Worm (Caenorhabditis elegans) whole organism, L1 larva: ENCODE data around the gene C14A11.2.

Source experiments
- C04F5.9 ChIP-seq: sonication (generic microtip); optimal IDR thresholded peaks from 2 replicates; lab custom pipeline; 2016; ENCODE audit warnings: missing genetic modification characterization, missing compliant biosample characterization
- C34B4.2 ChIP-seq: sonication (generic microtip); optimal IDR thresholded peaks from 2 replicates; lab custom pipeline; 2017; ENCODE audit warnings: mild to moderate bottlenecking, missing genetic modification characterization, missing compliant biosample characterization
- Y116A8C.19 ChIP-seq: sonication (generic microtip); optimal IDR thresholded peaks from 2 replicates; lab custom pipeline; 2016; ENCODE audit warnings: missing compliant biosample characterization, missing genetic modification characterization, borderline replicate concordance
- aly-2 ChIP-seq: fragments of 150-350 bp; optimal IDR thresholded peaks from 2 replicates; lab custom pipeline; 2014; ENCODE audit warnings: missing biosample characterization, missing genetic modification characterization
- ceh-82 ChIP-seq, 3 experiments: fragments of 150-350 bp in 1 of 3; sonication (generic microtip) in 2 of 3; optimal IDR thresholded peaks; 2 replicates each; lab custom pipeline; 2014 to 2017; ENCODE audit warnings: missing biosample characterization in 3 of 3, missing genetic modification characterization in 3 of 3
- dsc-1 ChIP-seq: sonication (generic microtip); optimal IDR thresholded peaks from 2 replicates; lab custom pipeline; 2016; ENCODE audit warnings: mild to moderate bottlenecking, missing genetic modification characterization, missing compliant biosample characterization
- efl-1 ChIP-seq, 4 experiments: fragments of 150-350 bp; optimal IDR thresholded peaks in 3 of 4; peaks in 1 of 4; 1 replicate in 1 of 4; 2 replicates in 3 of 4; lab custom pipeline; 2014; ENCODE audit warnings: missing biosample characterization in 2 of 4, missing genetic modification characterization in 2 of 4, missing genetic modification reagents in 2 of 4
- ets-5 ChIP-seq: fragments of 200-800 bp; sonication (Bioruptor generic); IDR thresholded peaks from 2 replicates; pipeline ENCODE4 v1.3.6; 2022; ENCODE audit warnings: missing genetic modification characterization, missing compliant biosample characterization
- fkh-4 ChIP-seq: sonication (generic microtip); optimal IDR thresholded peaks from 2 replicates; lab custom pipeline; 2016; ENCODE audit warnings: missing compliant biosample characterization, missing genetic modification characterization, borderline replicate concordance
- fos-1 ChIP-seq: fragments of 150-350 bp; optimal IDR thresholded peaks from 2 replicates; lab custom pipeline; 2014; ENCODE audit warnings: missing biosample characterization, missing genetic modification characterization
- grh-1 ChIP-seq: fragments of 200-800 bp; sonication (Bioruptor generic); IDR thresholded peaks from 2 replicates; pipeline ENCODE4 v1.3.6; 2022; ENCODE audit warnings: missing genetic modification reagents, missing genetic modification characterization, missing compliant biosample characterization
- hpl-2 ChIP-seq: fragments of 150-350 bp; optimal IDR thresholded peaks from 2 replicates; lab custom pipeline; 2014; ENCODE audit warnings: missing biosample characterization, missing genetic modification reagents, missing genetic modification characterization
- lin-13 ChIP-seq: fragments of 150-350 bp; optimal IDR thresholded peaks from 2 replicates; lab custom pipeline; 2014; ENCODE audit warnings: missing biosample characterization, missing genetic modification reagents, missing genetic modification characterization
- lin-14 ChIP-seq: fragments of 200-800 bp; sonication (Bioruptor generic); optimal IDR thresholded peaks from 2 replicates; lab custom pipeline; 2018; ENCODE audit warnings: mild to moderate bottlenecking, missing genetic modification characterization, moderate library complexity, missing compliant biosample characterization
- lin-35 ChIP-seq, 2 experiments: fragments of 150-350 bp; optimal IDR thresholded peaks; 2 replicates each; lab custom pipeline; 2014; ENCODE audit warnings: missing biosample characterization in 2 of 2, missing genetic modification characterization in 2 of 2, missing genetic modification reagents in 2 of 2
- mab-9 ChIP-seq: fragments of 200-800 bp; sonication (Bioruptor generic); IDR thresholded peaks from 2 replicates; pipeline ENCODE4 v1.3.6; 2022; ENCODE audit warnings: missing genetic modification reagents, missing genetic modification characterization, missing compliant biosample characterization
- mdl-1 ChIP-seq, 2 experiments: fragments of 150-350 bp; optimal IDR thresholded peaks; 2 replicates each; lab custom pipeline; 2014 to 2017; ENCODE audit warnings: missing biosample characterization in 2 of 2, missing genetic modification characterization in 2 of 2, inconsistent platforms in 1 of 2
- mef-2 ChIP-seq: fragments of 150-350 bp; optimal IDR thresholded peaks from 2 replicates; lab custom pipeline; 2014; ENCODE audit warnings: missing biosample characterization, missing genetic modification characterization
- nhr-11 ChIP-seq: fragments of 150-350 bp; optimal IDR thresholded peaks from 2 replicates; lab custom pipeline; 2014; ENCODE audit warnings: missing biosample characterization, missing genetic modification characterization
- nhr-12 ChIP-seq: sonication (generic microtip); optimal IDR thresholded peaks from 2 replicates; lab custom pipeline; 2017; ENCODE audit warnings: missing biosample characterization, missing genetic modification characterization
- nhr-19 ChIP-seq: fragments of 200-800 bp; sonication (Bioruptor generic); conservative IDR thresholded peaks from 2 replicates; pipeline ENCODE4 v1.3.6; 2022; ENCODE audit warnings: missing genetic modification characterization, missing compliant biosample characterization
- nhr-20 ChIP-seq: sonication (generic microtip); optimal IDR thresholded peaks from 2 replicates; lab custom pipeline; 2016; ENCODE audit warnings: mild to moderate bottlenecking, missing genetic modification characterization, missing compliant biosample characterization
- nhr-28 ChIP-seq: fragments of 150-350 bp; optimal IDR thresholded peaks from 2 replicates; lab custom pipeline; 2014; ENCODE audit warnings: missing biosample characterization, missing genetic modification characterization
- nhr-47 ChIP-seq: sonication (generic microtip); optimal IDR thresholded peaks from 2 replicates; lab custom pipeline; 2016; ENCODE audit warnings: mild to moderate bottlenecking, missing genetic modification characterization, moderate library complexity, missing compliant biosample characterization
- nhr-71 ChIP-seq: sonication (generic microtip); optimal IDR thresholded peaks from 2 replicates; lab custom pipeline; 2016; ENCODE audit warnings: mild to moderate bottlenecking, missing genetic modification characterization, moderate library complexity, missing compliant biosample characterization
- nhr-77 ChIP-seq: fragments of 150-350 bp; optimal IDR thresholded peaks from 2 replicates; lab custom pipeline; 2014; ENCODE audit warnings: missing biosample characterization, missing genetic modification characterization
- rnt-1 ChIP-seq: sonication (generic microtip); optimal IDR thresholded peaks from 2 replicates; lab custom pipeline; 2016; ENCODE audit warnings: mild to moderate bottlenecking, missing genetic modification characterization, moderate library complexity, missing compliant biosample characterization
- skn-1 ChIP-seq: fragments of 150-350 bp; optimal IDR thresholded peaks from 2 replicates; lab custom pipeline; 2014; ENCODE audit warnings: missing biosample characterization, missing genetic modification characterization
- snpc-4 ChIP-seq: fragments of 150-350 bp; optimal IDR thresholded peaks from 2 replicates; lab custom pipeline; 2014; ENCODE audit warnings: missing biosample characterization, missing genetic modification characterization
- sptf-1 ChIP-seq: fragments of 150-350 bp; optimal IDR thresholded peaks from 2 replicates; lab custom pipeline; 2014; ENCODE audit warnings: missing biosample characterization, missing genetic modification characterization
- swsn-7 ChIP-seq: sonication (generic microtip); optimal IDR thresholded peaks from 2 replicates; lab custom pipeline; 2016; ENCODE audit warnings: missing genetic modification characterization, missing compliant biosample characterization
- unc-130 ChIP-seq: fragments of 150-350 bp; optimal IDR thresholded peaks from 2 replicates; lab custom pipeline; 2017; ENCODE audit warnings: missing biosample characterization, missing genetic modification characterization, inconsistent platforms
- unc-98 ChIP-seq: fragments of 200-800 bp; sonication (Bioruptor generic); IDR thresholded peaks from 2 replicates; pipeline ENCODE4 v1.3.6; 2022; ENCODE audit warnings: missing genetic modification characterization, missing compliant biosample characterization
- vab-15 ChIP-seq: sonication (generic microtip); optimal IDR thresholded peaks from 2 replicates; lab custom pipeline; 2017; ENCODE audit warnings: missing genotype, mild to moderate bottlenecking, missing genetic modification characterization, missing compliant biosample characterization
- zag-1 ChIP-seq: fragments of 150-350 bp; optimal IDR thresholded peaks from 2 replicates; lab custom pipeline; 2014; ENCODE audit warnings: missing biosample characterization, missing genetic modification characterization

The C14A11.2 gene

DNA sequence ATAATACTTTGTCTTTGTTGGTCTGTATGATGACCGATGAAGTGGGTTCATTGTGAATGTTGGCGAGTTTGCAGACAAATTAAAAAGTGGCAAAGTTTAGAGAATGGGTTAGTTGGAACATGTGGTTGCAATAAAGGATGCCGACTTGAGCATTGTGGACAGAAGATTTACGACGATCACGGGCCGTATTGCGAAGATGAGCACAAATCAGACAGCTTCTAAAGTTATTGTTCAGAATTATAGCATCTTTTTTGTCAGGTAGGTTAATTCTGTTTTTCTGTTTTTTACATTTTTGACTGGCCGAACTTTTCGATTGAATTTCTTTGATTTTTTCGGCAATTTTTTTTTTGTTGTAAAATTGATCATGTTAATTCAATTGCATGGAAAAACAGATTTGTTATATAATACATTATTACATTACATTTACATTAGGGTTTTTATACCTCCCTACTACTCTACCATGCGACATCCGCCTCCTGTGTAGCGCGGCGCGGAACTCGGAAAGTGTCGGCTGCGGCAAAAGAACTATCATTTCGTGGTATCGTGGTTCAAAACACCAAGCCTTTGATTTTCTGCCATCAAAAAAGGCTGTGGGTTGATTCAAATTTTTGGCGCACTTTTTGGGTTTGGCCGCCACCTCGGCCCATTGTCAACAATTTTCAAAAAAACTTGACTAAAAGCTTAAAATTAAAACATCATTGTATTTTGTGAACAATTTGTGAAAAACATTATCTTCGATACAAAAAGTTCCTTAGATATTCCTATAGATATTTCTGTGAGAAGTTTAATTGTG lies 39.2 kb upstream of the C14A11.2 start, which contains the start of gene unc-2:
TSS of gene unc-2 (minus strand) at position 51 of the 793 bp plus-strand sequence.
- TF ChIP-seq nhr-71 (tag; lab: Kevin White, UChicago) (no peak), C34B4.2 (tag; lab: Kevin White, UChicago) (no peak), vab-15 (tag; lab: Kevin White, UChicago) (no peak), zag-1 (tag; lab: Kevin White, UChicago) (no peak), lin-13 (GFP tag; lab: Kevin White, UChicago) (no peak), rnt-1 (tag; lab: Kevin White, UChicago) (no peak), nhr-19 (GFP tag; lab: Robert Waterston, UW) (no peak), grh-1 (GFP tag; lab: Robert Waterston, UW) (no peak), fkh-4 (peak; percentile 26), skn-1 (no peak), dsc-1 (tag; lab: Kevin White, UChicago) (peak; percentile 72), snpc-4 (tag; lab: Kevin White, UChicago) (peak; percentile 10), mdl-1 (tag; optimal IDR thresholded peaks at IDR 0.05; lab: Kevin White, UChicago) (no peak), hpl-2 (GFP tag; lab: Kevin White, UChicago) (no peak), lin-35 (GFP tag; optimal IDR thresholded peaks at IDR 0.05; lab: Kevin White, UChicago) (no peak), efl-1 (optimal IDR thresholded peaks at IDR 0.05; lab: Kevin White, UChicago) (no peak), efl-1 (GFP tag; optimal IDR thresholded peaks at IDR 0.05 in 1 of 2; lab: Kevin White, UChicago) (peak in 1 of 2 experiments; percentile 55), nhr-28 (tag; lab: Kevin White, UChicago) (no peak)
- TF ChIP-seq, all 84 proteins: peak for 4

DNA sequence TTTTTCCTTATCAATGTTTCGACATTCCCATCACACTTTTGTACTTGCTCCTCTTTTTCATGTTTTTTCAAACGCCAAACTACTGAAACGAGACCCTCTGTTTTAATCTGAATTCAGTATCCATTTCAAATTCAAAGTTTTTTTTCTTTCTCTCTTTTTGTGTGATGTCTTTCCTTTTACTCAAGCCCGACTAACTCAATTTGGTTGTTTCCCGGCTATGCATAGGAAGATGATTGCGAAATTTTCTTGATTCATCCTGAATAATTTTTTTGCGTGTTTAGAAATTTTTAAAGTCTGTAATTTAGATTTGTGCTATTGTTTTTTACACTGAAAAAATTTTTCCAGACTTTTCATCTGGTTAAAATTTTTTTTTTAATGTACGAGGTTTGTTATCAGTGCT lies 38.6 kb upstream of the C14A11.2 start:
- peak; percentile 65 for TF ChIP-seq lin-14 (GFP tag; lab: Kevin White, UChicago)
- no peak for TF ChIP-seq nhr-77

DNA sequence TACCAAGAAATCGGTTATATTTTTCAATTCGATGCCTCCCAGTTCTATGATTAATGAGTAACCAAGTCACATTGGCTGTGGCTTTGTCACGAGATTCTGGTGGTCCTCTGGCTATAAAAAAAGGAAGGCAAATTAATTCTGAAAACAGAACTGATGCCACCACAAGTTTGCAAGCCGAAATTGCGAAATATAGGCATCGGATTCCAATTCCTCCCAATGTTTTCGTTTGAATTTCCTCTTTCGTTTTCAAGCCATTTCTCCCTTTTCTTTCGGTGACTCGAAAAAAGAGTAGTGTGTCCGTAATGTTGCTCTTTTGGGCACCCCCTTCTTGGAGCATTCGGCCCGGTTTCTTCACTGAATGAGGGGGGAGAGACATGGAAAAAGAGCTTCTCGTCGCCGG lies 33.2 kb upstream of the C14A11.2 start, which contains the start of gene F55F1.2:
TSS of gene F55F1.2 (minus strand) at position 376 of the 400 bp plus-strand sequence.
- TF ChIP-seq grh-1 (GFP tag; lab: Robert Waterston, UW) (no peak), nhr-20 (tag; lab: Kevin White, UChicago) (no peak), mef-2 (tag; lab: Kevin White, UChicago) (no peak), lin-14 (GFP tag; lab: Kevin White, UChicago) (peak; percentile 61), ceh-82 (tag; optimal IDR thresholded peaks at IDR 0.05; lab: Kevin White, UChicago) (peak in 1 of 3 experiments; percentile 31), fos-1 (tag; lab: Kevin White, UChicago) (no peak)

DNA sequence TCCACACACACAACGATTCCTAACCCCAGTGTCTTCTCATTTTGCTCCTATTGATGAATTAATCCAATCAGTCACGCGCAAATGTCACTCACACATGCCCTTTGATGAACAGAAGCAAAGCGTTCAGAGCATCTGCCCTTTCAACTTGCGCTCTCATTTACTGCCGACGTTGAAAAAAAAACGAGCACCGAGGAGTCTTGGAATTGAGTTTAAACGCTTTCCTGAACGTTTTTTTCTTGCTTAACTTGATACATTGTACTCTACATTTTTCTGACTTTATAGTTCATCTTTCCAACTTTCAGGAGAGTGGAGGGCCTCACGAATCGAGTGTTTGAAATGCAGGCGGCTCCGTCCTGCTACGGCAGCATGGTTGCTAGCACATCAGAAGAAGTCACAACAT lies 31.2 kb upstream of the C14A11.2 start, which contains the start of gene cgef-1:
TSS of gene cgef-1 (plus strand) at position 301 of the 400 bp plus-strand sequence.
- TF ChIP-seq nhr-47 (tag; lab: Kevin White, UChicago) (no peak), unc-130 (tag; lab: Kevin White, UChicago) (no peak), nhr-12 (tag; lab: Kevin White, UChicago) (no peak), sptf-1 (tag; lab: Kevin White, UChicago) (no peak), C04F5.9 (no peak), mab-9 (GFP tag; lab: Robert Waterston, UW) (no peak), unc-98 (no peak), nhr-71 (tag; lab: Kevin White, UChicago) (no peak), skn-1 (no peak), Y116A8C.19 (tag; lab: Kevin White, UChicago) (no peak), nhr-11 (tag; lab: Kevin White, UChicago) (no peak), aly-2 (no peak), zag-1 (tag; lab: Kevin White, UChicago) (no peak), swsn-7 (tag; lab: Kevin White, UChicago) (no peak), nhr-20 (tag; lab: Kevin White, UChicago) (no peak), ets-5 (GFP tag; lab: Robert Waterston, UW) (no peak)
